Worm (Caenorhabditis elegans) whole organism, L2 larva: Measurements from ENCODE around the gene hdl-1.

Experiments
- C34F6.9 ChIP-seq: fragments of 150-350 bp; optimal IDR thresholded peaks from 2 replicates; lab custom pipeline; 2014; ENCODE audit warnings: missing biosample characterization, missing genetic modification characterization
- F13H6.1 ChIP-seq: sonication (generic microtip); optimal IDR thresholded peaks from 2 replicates; lab custom pipeline; 2016; ENCODE audit warnings: missing genetic modification characterization, missing compliant biosample characterization
- Y55F3AM.14 ChIP-seq: fragments of 200-800 bp; sonication (Bioruptor generic); optimal IDR thresholded peaks from 2 replicates; lab custom pipeline; 2018; ENCODE audit warnings: mild to moderate bottlenecking, missing genetic modification characterization, missing compliant biosample characterization
- ZK546.5 ChIP-seq: sonication (generic microtip); optimal IDR thresholded peaks from 2 replicates; lab custom pipeline; 2017; ENCODE audit warnings: missing biosample characterization, missing genetic modification characterization
- alr-1 ChIP-seq: fragments of 150-350 bp; optimal IDR thresholded peaks from 2 replicates; lab custom pipeline; 2014; ENCODE audit warnings: missing biosample characterization, missing genetic modification characterization
- aly-2 ChIP-seq: fragments of 150-350 bp; optimal IDR thresholded peaks from 2 replicates; lab custom pipeline; 2014; ENCODE audit warnings: missing biosample characterization, missing genetic modification characterization
- ama-1 ChIP-seq: fragments of 150-350 bp; optimal IDR thresholded peaks from 2 replicates; lab custom pipeline; 2018; ENCODE audit warnings: inconsistent platforms
- blmp-1 ChIP-seq: sonication (generic microtip); optimal IDR thresholded peaks from 2 replicates; lab custom pipeline; 2017; ENCODE audit warnings: missing genetic modification characterization, mild to moderate bottlenecking, missing compliant biosample characterization, antibody characterized with exemption, moderate library complexity; ENCODE audit not compliant: insufficient read depth
- ceh-16 ChIP-seq: fragments of 150-350 bp; optimal IDR thresholded peaks from 2 replicates; lab custom pipeline; 2014; ENCODE audit warnings: missing biosample characterization, missing genetic modification characterization
- crh-2 ChIP-seq: sonication (generic microtip); optimal IDR thresholded peaks from 2 replicates; lab custom pipeline; 2017; ENCODE audit warnings: missing biosample characterization, missing genetic modification characterization
- dmd-4 ChIP-seq: sonication (generic microtip); optimal IDR thresholded peaks from 2 replicates; lab custom pipeline; 2017; ENCODE audit warnings: missing biosample characterization, missing genetic modification characterization
- egl-27 ChIP-seq: sonication (generic microtip); optimal IDR thresholded peaks from 3 replicates; lab custom pipeline; 2017; ENCODE audit warnings: missing biosample characterization, missing genetic modification reagents, missing genetic modification characterization
- elt-1 ChIP-seq: fragments of 150-350 bp; optimal IDR thresholded peaks from 2 replicates; lab custom pipeline; 2014; ENCODE audit warnings: missing biosample characterization, missing genetic modification characterization
- elt-3 ChIP-seq: sonication (generic microtip); optimal IDR thresholded peaks from 2 replicates; lab custom pipeline; 2017; ENCODE audit warnings: missing biosample characterization, missing genetic modification characterization
- fos-1 ChIP-seq: fragments of 150-350 bp; optimal IDR thresholded peaks from 2 replicates; lab custom pipeline; 2014; ENCODE audit warnings: missing biosample characterization, missing genetic modification characterization
- gmeb-1 ChIP-seq: fragments of 150-350 bp; optimal IDR thresholded peaks from 2 replicates; lab custom pipeline; 2014; ENCODE audit warnings: missing biosample characterization, missing genetic modification characterization
- lin-11 ChIP-seq: fragments of 150-350 bp; sonication (generic microtip); optimal IDR thresholded peaks from 2 replicates; lab custom pipeline; 2014; ENCODE audit warnings: missing biosample characterization, missing genetic modification characterization, inconsistent platforms, mixed read lengths
- lin-13 ChIP-seq: fragments of 150-350 bp; optimal IDR thresholded peaks from 2 replicates; lab custom pipeline; 2014; ENCODE audit warnings: missing biosample characterization, missing genetic modification reagents, missing genetic modification characterization
- lsy-2 ChIP-seq, 2 experiments: fragments of 150-350 bp in 1 of 2; sonication (generic microtip) in 1 of 2; optimal IDR thresholded peaks; 2 replicates each; lab custom pipeline; 2014 to 2017; ENCODE audit warnings: missing biosample characterization in 2 of 2, missing genetic modification characterization in 2 of 2
- mbf-1 ChIP-seq: sonication (generic microtip); optimal IDR thresholded peaks from 2 replicates; lab custom pipeline; 2017; ENCODE audit warnings: missing biosample characterization, missing genetic modification characterization
- nhr-12 ChIP-seq: fragments of 150-350 bp; optimal IDR thresholded peaks from 2 replicates; lab custom pipeline; 2014; ENCODE audit warnings: missing biosample characterization, missing genetic modification characterization
- nhr-129 ChIP-seq: fragments of 150-350 bp; optimal IDR thresholded peaks from 2 replicates; lab custom pipeline; 2014; ENCODE audit warnings: missing biosample characterization, missing genetic modification characterization
- nhr-21 ChIP-seq: fragments of 150-350 bp; optimal IDR thresholded peaks from 2 replicates; lab custom pipeline; 2014; ENCODE audit warnings: missing biosample characterization, missing genetic modification characterization
- nhr-23 ChIP-seq: fragments of 150-350 bp; optimal IDR thresholded peaks from 2 replicates; lab custom pipeline; 2014; ENCODE audit warnings: missing biosample characterization, missing genetic modification reagents, missing genetic modification characterization
- nhr-25 ChIP-seq: fragments of 150-350 bp; sonication (generic microtip); optimal IDR thresholded peaks from 3 replicates; lab custom pipeline; 2014; ENCODE audit warnings: missing biosample characterization, missing genetic modification characterization
- nhr-6 ChIP-seq: fragments of 150-350 bp; optimal IDR thresholded peaks from 2 replicates; lab custom pipeline; 2014; ENCODE audit warnings: missing biosample characterization, missing genetic modification characterization
- nhr-77 ChIP-seq: fragments of 150-350 bp; optimal IDR thresholded peaks from 2 replicates; lab custom pipeline; 2014; ENCODE audit warnings: missing biosample characterization, missing genetic modification characterization
- sma-3 ChIP-seq: sonication (generic microtip); optimal IDR thresholded peaks from 2 replicates; lab custom pipeline; 2016; ENCODE audit warnings: missing genetic modification reagents, missing genetic modification characterization, missing compliant biosample characterization
- sma-9 ChIP-seq, 2 experiments: fragments of 150-350 bp in 1 of 2; sonication (generic microtip) in 1 of 2; optimal IDR thresholded peaks; 2 replicates each; lab custom pipeline; 2014 to 2016; ENCODE audit warnings: missing genetic modification characterization in 2 of 2, mild to moderate bottlenecking in 1 of 2, missing biosample characterization in 1 of 2, missing compliant biosample characterization in 1 of 2, missing genetic modification reagents in 1 of 2, moderate library complexity in 1 of 2
- snpc-4 ChIP-seq: fragments of 150-350 bp; optimal IDR thresholded peaks from 2 replicates; lab custom pipeline; 2014; ENCODE audit warnings: missing biosample characterization, missing genetic modification characterization
- unc-55 ChIP-seq: fragments of 150-350 bp; sonication (generic microtip); optimal IDR thresholded peaks from 3 replicates; lab custom pipeline; 2014; ENCODE audit warnings: missing biosample characterization, missing genetic modification reagents, missing genetic modification characterization
- unc-62 ChIP-seq: fragments of 150-350 bp; optimal IDR thresholded peaks from 2 replicates; lab custom pipeline; 2014; ENCODE audit warnings: missing biosample characterization, missing genetic modification reagents, missing genetic modification characterization
- zag-1 ChIP-seq: fragments of 150-350 bp; optimal IDR thresholded peaks from 2 replicates; lab custom pipeline; 2014; ENCODE audit warnings: missing biosample characterization, missing genetic modification characterization
- ztf-1 ChIP-seq: fragments of 200-800 bp; sonication (Bioruptor generic); conservative IDR thresholded peaks from 2 replicates; pipeline ENCODE4 v1.3.6; 2022; ENCODE audit warnings: missing genetic modification characterization, missing compliant biosample characterization
- ztf-4 ChIP-seq: fragments of 150-350 bp; optimal IDR thresholded peaks from 2 replicates; lab custom pipeline; 2014; ENCODE audit warnings: missing biosample characterization, missing genetic modification characterization

hdl-1 gene

ce11 chrIV:11913295-11913940 is 36.2 kb downstream of the hdl-1 start:
- peak; percentile 12 for TF ChIP-seq gmeb-1 (tag; lab: Kevin White, UChicago)
- TF ChIP-seq lin-13: no peak
- TF ChIP-seq sma-9 (GFP tag; optimal IDR thresholded peaks at IDR 0.05; lab: Kevin White, UChicago): no peak
- no peak for TF ChIP-seq sma-9 (tag; optimal IDR thresholded peaks at IDR 0.05; lab: Kevin White, UChicago)
- TF ChIP-seq fos-1 (tag; lab: Kevin White, UChicago): peak; percentile 11
- TF ChIP-seq C34F6.9 (tag; lab: Kevin White, UChicago): no peak
- TF ChIP-seq aly-2 (tag; lab: Kevin White, UChicago): no peak
- no peak for TF ChIP-seq ZK546.5 (tag; lab: Kevin White, UChicago)

- TF ChIP-seq C34F6.9 (tag; lab: Kevin White, UChicago): no peak
- no peak for TF ChIP-seq aly-2 (tag; lab: Kevin White, UChicago)
- no peak for TF ChIP-seq nhr-129 (tag; lab: Kevin White, UChicago)
- no peak for TF ChIP-seq mbf-1 (tag; lab: Kevin White, UChicago)
- no peak for TF ChIP-seq blmp-1 (tag; lab: Kevin White, UChicago)
- peak; percentile 43 for TF ChIP-seq fos-1 (tag; lab: Kevin White, UChicago)
- no peak for TF ChIP-seq Y55F3AM.14 (GFP tag; lab: Kevin White, UChicago)
- TF ChIP-seq ztf-1 (GFP tag; lab: Robert Waterston, UW): no peak
Measured at ce11 chrIV:11911723-11912122, 37.9 kb downstream of the hdl-1 start, which contains the start of gene VZK822L.2. Gene VZK822L.2 (plus strand): TSS chrIV:11912023.

ce11 chrIV:11908733-11909132 is 40.9 kb downstream of the hdl-1 start:
- TF ChIP-seq elt-1 (tag; lab: Kevin White, UChicago) (peak; percentile 61), C34F6.9 (tag; lab: Kevin White, UChicago) (no peak)

ce11 chrIV:11903676-11904075 is 45.9 kb downstream of the hdl-1 start:
- TF ChIP-seq C34F6.9 (tag; lab: Kevin White, UChicago) (no peak), nhr-21 (tag; lab: Kevin White, UChicago) (no peak), nhr-25 (tag; lab: Kevin White, UChicago) (no peak), unc-62 (GFP tag; lab: Kevin White, UChicago) (no peak), ceh-16 (tag; lab: Kevin White, UChicago) (peak; percentile 58), snpc-4 (tag; lab: Kevin White, UChicago) (no peak), nhr-23 (no peak), lsy-2 (tag; optimal IDR thresholded peaks at IDR 0.05; lab: Kevin White, UChicago) (no peak), elt-1 (tag; lab: Kevin White, UChicago) (peak; percentile 56), sma-9 (GFP tag; optimal IDR thresholded peaks at IDR 0.05; lab: Kevin White, UChicago) (peak; percentile 6), sma-9 (tag; optimal IDR thresholded peaks at IDR 0.05; lab: Kevin White, UChicago) (no peak), dmd-4 (no peak), elt-3 (no peak), zag-1 (tag; lab: Kevin White, UChicago) (no peak), crh-2 (tag; lab: Kevin White, UChicago) (no peak)

ce11 chrIV:11902832-11903231 is 46.8 kb downstream of the hdl-1 start:
- no peak for TF ChIP-seq C34F6.9 (tag; lab: Kevin White, UChicago)
- TF ChIP-seq nhr-25 (tag; lab: Kevin White, UChicago): peak; percentile 3
- TF ChIP-seq lsy-2 (tag; optimal IDR thresholded peaks at IDR 0.05; lab: Kevin White, UChicago): no peak

ce11 chrIV:11901215-11901614 is 48.4 kb downstream of the hdl-1 start:
- TF ChIP-seq egl-27 (tag; lab: Kevin White, UChicago) (peak; percentile 10), nhr-77 (tag; lab: Kevin White, UChicago) (no peak), ama-1 (lab: Kevin White, UChicago) (no peak), aly-2 (tag; lab: Kevin White, UChicago) (no peak), elt-1 (tag; lab: Kevin White, UChicago) (no peak), Y55F3AM.14 (GFP tag; lab: Kevin White, UChicago) (no peak), alr-1 (tag; lab: Kevin White, UChicago) (no peak), snpc-4 (tag; lab: Kevin White, UChicago) (no peak), fos-1 (tag; lab: Kevin White, UChicago) (no peak), unc-55 (GFP tag; lab: Kevin White, UChicago) (no peak), nhr-25 (tag; lab: Kevin White, UChicago) (peak; percentile 51), nhr-12 (tag; lab: Kevin White, UChicago) (no peak), sma-9 (GFP tag; optimal IDR thresholded peaks at IDR 0.05; lab: Kevin White, UChicago) (peak; percentile 53), sma-9 (tag; optimal IDR thresholded peaks at IDR 0.05; lab: Kevin White, UChicago) (no peak), lin-11 (no peak), F13H6.1 (tag; lab: Kevin White, UChicago) (no peak), blmp-1 (tag; lab: Kevin White, UChicago) (peak; percentile 27), ztf-4 (tag; lab: Kevin White, UChicago) (no peak), nhr-6 (no peak), gmeb-1 (tag; lab: Kevin White, UChicago) (no peak), sma-3 (GFP tag; lab: Kevin White, UChicago) (peak; percentile 12)
